Worm (Caenorhabditis elegans) whole organism, mixed stage, embryonic: Measurements from ENCODE around the gene wdr-5.2.
A peak's percentile ranks its signal among the peaks of the same experiment; 100 is the strongest.

Experiments used
- M03D4.4 ChIP-seq: sonication (generic microtip); optimal IDR thresholded peaks from 2 replicates; lab custom pipeline; 2017; ENCODE audit warnings: mild to moderate bottlenecking, missing genetic modification characterization, missing compliant biosample characterization
- bed-3 ChIP-seq: fragments of 200-800 bp; sonication (Bioruptor generic); optimal IDR thresholded peaks from 3 replicates; lab custom pipeline; 2018; ENCODE audit warnings: mild to moderate bottlenecking, missing genetic modification characterization, moderate library complexity, missing compliant biosample characterization
- blmp-1 ChIP-seq: fragments of 150-350 bp; optimal IDR thresholded peaks from 2 replicates; lab custom pipeline; 2014; ENCODE audit warnings: missing biosample characterization, missing genetic modification characterization
- ceh-39 ChIP-seq: fragments of 150-350 bp; optimal IDR thresholded peaks from 2 replicates; lab custom pipeline; 2014; ENCODE audit warnings: missing biosample characterization, missing genetic modification characterization
- ceh-83 ChIP-seq: fragments of 200-800 bp; sonication (Bioruptor generic); optimal IDR thresholded peaks from 2 replicates; lab custom pipeline; 2018; ENCODE audit warnings: mild to moderate bottlenecking, missing genetic modification characterization, missing compliant biosample characterization
- ces-1 ChIP-seq: fragments of 150-350 bp; optimal IDR thresholded peaks from 2 replicates; lab custom pipeline; 2014; ENCODE audit warnings: missing biosample characterization, missing genetic modification reagents, missing genetic modification characterization
- cnd-1 ChIP-seq: fragments of 200-800 bp; sonication (Bioruptor generic); optimal IDR thresholded peaks from 2 replicates; lab custom pipeline; 2018; ENCODE audit warnings: mild to moderate bottlenecking, missing genetic modification characterization, missing compliant biosample characterization
- drap-1 ChIP-seq: fragments of 200-800 bp; sonication (Bioruptor generic); optimal IDR thresholded peaks from 3 replicates; lab custom pipeline; 2018; ENCODE audit warnings: mild to moderate bottlenecking, missing genetic modification characterization, missing compliant biosample characterization
- elt-1 ChIP-seq: sonication (generic microtip); optimal IDR thresholded peaks from 2 replicates; lab custom pipeline; 2017; ENCODE audit warnings: missing genetic modification characterization, mild to moderate bottlenecking, missing compliant biosample characterization, antibody characterized with exemption, moderate library complexity, borderline replicate concordance; ENCODE audit not compliant: insufficient read depth
- elt-3 ChIP-seq: fragments of 150-350 bp; optimal IDR thresholded peaks from 2 replicates; lab custom pipeline; 2014; ENCODE audit warnings: missing biosample characterization, missing genetic modification characterization
- flh-1 ChIP-seq: fragments of 200-800 bp; sonication (Bioruptor generic); optimal IDR thresholded peaks from 2 replicates; lab custom pipeline; 2018; ENCODE audit warnings: mild to moderate bottlenecking, missing genetic modification characterization, moderate library complexity, missing compliant biosample characterization
- ham-2 ChIP-seq: fragments of 200-800 bp; sonication (Bioruptor generic); optimal IDR thresholded peaks from 2 replicates; lab custom pipeline; 2018; ENCODE audit warnings: mild to moderate bottlenecking, missing genetic modification characterization, missing compliant biosample characterization
- hlh-1 ChIP-seq: fragments of 150-350 bp; optimal IDR thresholded peaks from 2 replicates; lab custom pipeline; 2014; ENCODE audit warnings: missing biosample characterization, missing genetic modification reagents, missing genetic modification characterization
- lin-13 ChIP-seq: fragments of 150-350 bp; optimal IDR thresholded peaks from 2 replicates; lab custom pipeline; 2014; ENCODE audit warnings: missing biosample characterization, missing genetic modification characterization
- lin-32 ChIP-seq: fragments of 200-800 bp; sonication (Bioruptor generic); optimal IDR thresholded peaks from 2 replicates; lab custom pipeline; 2018; ENCODE audit warnings: mild to moderate bottlenecking, missing genetic modification characterization, missing compliant biosample characterization
- lsy-2 ChIP-seq: fragments of 150-350 bp; optimal IDR thresholded peaks from 2 replicates; lab custom pipeline; 2014; ENCODE audit warnings: missing biosample characterization, missing genetic modification characterization
- mab-5 ChIP-seq: fragments of 150-350 bp; optimal IDR thresholded peaks from 2 replicates; lab custom pipeline; 2014; ENCODE audit warnings: missing biosample characterization, missing genetic modification characterization
- mep-1 ChIP-seq: fragments of 150-350 bp; optimal IDR thresholded peaks from 2 replicates; lab custom pipeline; 2017; ENCODE audit warnings: missing biosample characterization, missing genetic modification reagents, missing genetic modification characterization, inconsistent platforms
- nhr-12 ChIP-seq: fragments of 150-350 bp; optimal IDR thresholded peaks from 2 replicates; lab custom pipeline; 2014; ENCODE audit warnings: missing biosample characterization, missing genetic modification characterization
- nhr-2 ChIP-seq: fragments of 150-350 bp; optimal IDR thresholded peaks from 2 replicates; lab custom pipeline; 2014; ENCODE audit warnings: missing biosample characterization, missing genetic modification characterization
- nhr-237 ChIP-seq: fragments of 150-350 bp; optimal IDR thresholded peaks from 2 replicates; lab custom pipeline; 2014; ENCODE audit warnings: missing biosample characterization, missing genetic modification characterization
- nhr-76 ChIP-seq: sonication (generic microtip); optimal IDR thresholded peaks from 2 replicates; lab custom pipeline; 2017; ENCODE audit warnings: missing biosample characterization, missing genetic modification characterization
- pha-4 ChIP-seq: fragments of 150-350 bp; optimal IDR thresholded peaks from 2 replicates; lab custom pipeline; 2018; ENCODE audit warnings: missing biosample characterization, missing genetic modification reagents, missing genetic modification characterization
- snpc-4 ChIP-seq: fragments of 150-350 bp; optimal IDR thresholded peaks from 2 replicates; lab custom pipeline; 2014; ENCODE audit warnings: missing biosample characterization, missing genetic modification characterization
- sptf-1 ChIP-seq: sonication (generic microtip); optimal IDR thresholded peaks from 2 replicates; lab custom pipeline; 2017; ENCODE audit warnings: mild to moderate bottlenecking, missing genetic modification characterization, moderate library complexity, missing compliant biosample characterization
- tbx-8 ChIP-seq: fragments of 200-800 bp; sonication (Bioruptor generic); optimal IDR thresholded peaks from 2 replicates; lab custom pipeline; 2018; ENCODE audit warnings: mild to moderate bottlenecking, missing genetic modification characterization, moderate library complexity, missing compliant biosample characterization
- unc-120 ChIP-seq: sonication (generic microtip); optimal IDR thresholded peaks from 2 replicates; lab custom pipeline; 2017; ENCODE audit warnings: missing genetic modification characterization, missing compliant biosample characterization; ENCODE audit not compliant: poor library complexity, severe bottlenecking
- unc-39 ChIP-seq: fragments of 150-350 bp; optimal IDR thresholded peaks from 2 replicates; lab custom pipeline; 2014; ENCODE audit warnings: missing biosample characterization, missing genetic modification characterization
- unc-62 ChIP-seq: fragments of 150-350 bp; optimal IDR thresholded peaks from 2 replicates; lab custom pipeline; 2014; ENCODE audit warnings: missing biosample characterization, missing genetic modification reagents, missing genetic modification characterization
- zip-8 ChIP-seq: fragments of 150-350 bp; optimal IDR thresholded peaks from 2 replicates; lab custom pipeline; 2014; ENCODE audit warnings: missing biosample characterization, missing genetic modification characterization
- ztf-11 ChIP-seq: fragments of 150-350 bp; optimal IDR thresholded peaks from 2 replicates; lab custom pipeline; 2014; ENCODE audit warnings: missing biosample characterization, missing genetic modification characterization

The wdr-5.2 gene

ce11 chrX:14313627-14314026, 36.3 kb upstream of the wdr-5.2 start, which contains the start of gene prx-1:
prx-1 (plus strand) TSS chrX:14313927.
- TF ChIP-seq ces-1 (no peak), nhr-237 (no peak), zip-8 (tag; lab: Kevin White, UChicago) (no peak), flh-1 (GFP tag; lab: Kevin White, UChicago) (no peak), mab-5 (no peak), lsy-2 (tag; lab: Kevin White, UChicago) (no peak), ztf-11 (tag; lab: Kevin White, UChicago) (no peak), tbx-8 (GFP tag; lab: Kevin White, UChicago) (no peak), elt-3 (tag; lab: Kevin White, UChicago) (no peak), hlh-1 (tag; lab: Kevin White, UChicago) (no peak), bed-3 (GFP tag; lab: Kevin White, UChicago) (no peak), ceh-83 (GFP tag; lab: Kevin White, UChicago) (no peak), nhr-12 (tag; lab: Kevin White, UChicago) (no peak), snpc-4 (tag; lab: Kevin White, UChicago) (no peak), M03D4.4 (tag; lab: Kevin White, UChicago) (no peak), unc-39 (no peak), lin-13 (no peak), sptf-1 (tag; lab: Kevin White, UChicago) (no peak), lin-32 (no peak)

ce11 chrX:14316132-14316531, 33.8 kb upstream of the wdr-5.2 start:
- TF ChIP-seq elt-1 (tag; lab: Kevin White, UChicago) (no peak), ces-1 (peak; percentile 15)

- TF ChIP-seq blmp-1 (tag; lab: Kevin White, UChicago) (no peak), ceh-83 (GFP tag; lab: Kevin White, UChicago) (no peak)
- TF ChIP-seq, all 35 proteins: peak for 0
These were observed 29.6 kb upstream of the wdr-5.2 start, which contains the start of gene C11H1.9 for ce11 chrX:14320298-14320697. C11H1.9 (minus strand) TSS chrX:14320398.

- TF ChIP-seq ces-1 (no peak), sptf-1 (tag; lab: Kevin White, UChicago) (no peak), elt-1 (tag; lab: Kevin White, UChicago) (peak; percentile 24), tbx-8 (GFP tag; lab: Kevin White, UChicago) (no peak), ztf-11 (tag; lab: Kevin White, UChicago) (no peak), pha-4 (tag; lab: Kevin White, UChicago) (no peak), drap-1 (GFP tag; lab: Kevin White, UChicago) (no peak)
These were observed 27.1 kb upstream of the wdr-5.2 start for ce11 chrX:14322793-14323192.

ce11 chrX:14324289-14324688, 25.6 kb upstream of the wdr-5.2 start:
- TF ChIP-seq drap-1 (GFP tag; lab: Kevin White, UChicago) (no peak), blmp-1 (tag; lab: Kevin White, UChicago) (no peak), nhr-76 (tag; lab: Kevin White, UChicago) (no peak), ceh-83 (GFP tag; lab: Kevin White, UChicago) (peak; percentile 25), snpc-4 (tag; lab: Kevin White, UChicago) (no peak), pha-4 (tag; lab: Kevin White, UChicago) (no peak), unc-62 (no peak), bed-3 (GFP tag; lab: Kevin White, UChicago) (no peak), nhr-2 (tag; lab: Kevin White, UChicago) (peak; percentile 6), ztf-11 (tag; lab: Kevin White, UChicago) (no peak)

- TF ChIP-seq sptf-1 (tag; lab: Kevin White, UChicago) (no peak), ham-2 (no peak), mep-1 (tag; lab: Kevin White, UChicago) (no peak)
These were observed 23.3 kb upstream of the wdr-5.2 start for ce11 chrX:14326578-14326977.

ce11 chrX:14327398-14327797, 22.5 kb upstream of the wdr-5.2 start, which contains the start of gene C11H1.7:
C11H1.7 (plus strand) TSS chrX:14327409.
- no peak for TF ChIP-seq unc-39
- TF ChIP-seq unc-120 = peak; percentile 41
- TF ChIP-seq snpc-4 (tag; lab: Kevin White, UChicago) = no peak
- TF ChIP-seq hlh-1 (tag; lab: Kevin White, UChicago) = peak; percentile 72
- TF ChIP-seq ces-1 = peak; percentile 33
- no peak for TF ChIP-seq zip-8 (tag; lab: Kevin White, UChicago)
- TF ChIP-seq cnd-1 = peak; percentile 70
- no peak for TF ChIP-seq ceh-39 (tag; lab: Kevin White, UChicago)
- TF ChIP-seq lin-13 = no peak
